Fruit fly (Drosophila melanogaster) whole organism, embryonic: ENCODE data around the gene Cpr64Ad.

Experiments
- ATbp ChIP-seq: fragments of 200-800 bp; sonication (Bioruptor generic); optimal IDR thresholded peaks from 2 replicates; lab custom pipeline; 2017; ENCODE audit warnings: missing biosample characterization, mild to moderate bottlenecking, missing genetic modification characterization, missing genetic modification reagents
- Atf-2 ChIP-seq: fragments of 200-800 bp; sonication (Bioruptor generic); optimal IDR thresholded peaks from 2 replicates; lab custom pipeline; 2016; ENCODE audit warnings: missing biosample characterization, missing genetic modification characterization
- Bdp1 ChIP-seq: fragments of 200-800 bp; sonication (Bioruptor generic); optimal IDR thresholded peaks from 3 replicates; lab custom pipeline; 2016; ENCODE audit warnings: missing biosample characterization, missing genetic modification characterization
- Blimp-1 ChIP-seq: fragments of 200-800 bp; sonication (Bioruptor generic); optimal IDR thresholded peaks from 3 replicates; lab custom pipeline; 2018; ENCODE audit warnings: missing biosample characterization, missing genetic modification characterization, mild to moderate bottlenecking, moderate library complexity, missing genetic modification reagents
- CG10267 ChIP-seq: fragments of 200-800 bp; sonication (Bioruptor generic); optimal IDR thresholded peaks from 2 replicates; lab custom pipeline; 2018; ENCODE audit warnings: missing biosample characterization, mild to moderate bottlenecking, missing genetic modification characterization, moderate library complexity
- CG10321 ChIP-seq: fragments of 200-800 bp; sonication (Bioruptor generic); IDR thresholded peaks from 2 replicates; pipeline ENCODE4 v1.3.6; 2022; ENCODE audit warnings: missing biosample characterization, missing genetic modification characterization
- CG10565 ChIP-seq: fragments of 200-800 bp; sonication (Bioruptor generic); optimal IDR thresholded peaks from 3 replicates; lab custom pipeline; 2016; ENCODE audit warnings: missing biosample characterization, mild to moderate bottlenecking, missing genetic modification characterization
- CG10979 ChIP-seq: fragments of 200-800 bp; sonication (Bioruptor generic); optimal IDR thresholded peaks from 2 replicates; lab custom pipeline; 2018; ENCODE audit warnings: missing biosample characterization, mild to moderate bottlenecking, missing genetic modification characterization, moderate library complexity
- CG12236 ChIP-seq: fragments of 200-800 bp; sonication (Bioruptor generic); optimal IDR thresholded peaks from 2 replicates; lab custom pipeline; 2016; ENCODE audit warnings: missing biosample characterization, missing genetic modification characterization
- CG14050 ChIP-seq: fragments of 200-800 bp; sonication (Bioruptor generic); IDR thresholded peaks from 3 replicates; pipeline ENCODE4 v1.3.6; 2022; ENCODE audit warnings: missing biosample characterization, missing genetic modification characterization
- CG17385 ChIP-seq: fragments of 200-800 bp; sonication (Bioruptor generic); optimal IDR thresholded peaks from 3 replicates; lab custom pipeline; 2018; ENCODE audit warnings: missing biosample characterization, mild to moderate bottlenecking, missing genetic modification characterization
- CG17568 ChIP-seq: fragments of 200-800 bp; sonication (Bioruptor generic); optimal IDR thresholded peaks from 2 replicates; lab custom pipeline; 2018; ENCODE audit warnings: missing biosample characterization, mild to moderate bottlenecking, missing genetic modification characterization, moderate library complexity
- CG1832 ChIP-seq: fragments of 200-800 bp; sonication (Bioruptor generic); optimal IDR thresholded peaks from 2 replicates; lab custom pipeline; 2017; ENCODE audit warnings: missing biosample characterization, mild to moderate bottlenecking, missing genetic modification characterization, inconsistent platforms
- CG18599 ChIP-seq: fragments of 200-800 bp; sonication (Bioruptor generic); optimal IDR thresholded peaks from 3 replicates; lab custom pipeline; 2017; ENCODE audit warnings: missing biosample characterization, missing genetic modification characterization, mild to moderate bottlenecking, moderate library complexity, missing genetic modification reagents
- CG6854 ChIP-seq: fragments of 200-800 bp; sonication (Bioruptor generic); optimal IDR thresholded peaks from 3 replicates; lab custom pipeline; 2017; ENCODE audit warnings: missing biosample characterization, mild to moderate bottlenecking, missing genetic modification characterization
- CG7839 ChIP-seq: fragments of 200-800 bp; sonication (Bioruptor generic); optimal IDR thresholded peaks from 3 replicates; lab custom pipeline; 2018; ENCODE audit warnings: missing biosample characterization, mild to moderate bottlenecking, missing genetic modification characterization, moderate library complexity
- CG7963 ChIP-seq: fragments of 200-800 bp; sonication (Bioruptor generic); IDR thresholded peaks from 3 replicates; pipeline ENCODE4 v1.3.6; 2022; ENCODE audit warnings: missing biosample characterization, missing genetic modification characterization; ENCODE audit not compliant: partially characterized antibody
- CG9932 ChIP-seq: fragments of 200-800 bp; sonication (Bioruptor generic); IDR thresholded peaks from 2 replicates; pipeline ENCODE4 v1.3.6; 2022; ENCODE audit warnings: missing biosample characterization, missing genetic modification characterization
- Dip3 ChIP-seq: fragments of 200-800 bp; sonication (Bioruptor generic); optimal IDR thresholded peaks from 3 replicates; lab custom pipeline; 2016; ENCODE audit warnings: missing biosample characterization, missing genetic modification characterization
- Dp ChIP-seq: fragments of 200-800 bp; sonication (Bioruptor generic); optimal IDR thresholded peaks from 2 replicates; lab custom pipeline; 2018; ENCODE audit warnings: missing biosample characterization, mild to moderate bottlenecking, missing genetic modification characterization, moderate library complexity
- Hmx ChIP-seq: fragments of 200-800 bp; sonication (Bioruptor generic); optimal IDR thresholded peaks from 2 replicates; lab custom pipeline; 2016; ENCODE audit warnings: missing biosample characterization, missing genetic modification characterization
- Hr3 ChIP-seq: fragments of 200-800 bp; sonication (Bioruptor generic); optimal IDR thresholded peaks from 3 replicates; lab custom pipeline; 2016; ENCODE audit warnings: missing biosample characterization, missing genetic modification characterization
- NfI ChIP-seq: fragments of 200-800 bp; sonication (Bioruptor generic); optimal IDR thresholded peaks from 3 replicates; lab custom pipeline; 2018; ENCODE audit warnings: missing biosample characterization, mild to moderate bottlenecking, missing genetic modification characterization, moderate library complexity
- PHDP ChIP-seq: fragments of 200-800 bp; sonication (Bioruptor generic); optimal IDR thresholded peaks from 3 replicates; lab custom pipeline; 2018; ENCODE audit warnings: missing biosample characterization, mild to moderate bottlenecking, missing genetic modification characterization, moderate library complexity
- Poxn ChIP-seq: fragments of 200-800 bp; sonication (Bioruptor generic); IDR thresholded peaks from 2 replicates; pipeline ENCODE4 v1.3.6; 2022; ENCODE audit warnings: missing biosample characterization, missing genetic modification characterization
- Tbp ChIP-seq: fragments of >200 bp; optimal IDR thresholded peaks from 2 replicates; lab custom pipeline; 2018; ENCODE audit warnings: missing biosample characterization, missing genetic modification characterization
- ato ChIP-seq: fragments of 200-800 bp; sonication (Bioruptor generic); IDR thresholded peaks from 2 replicates; pipeline ENCODE4 v1.3.6; 2022; ENCODE audit warnings: missing biosample characterization, missing genetic modification characterization; ENCODE audit not compliant: partially characterized antibody
- br ChIP-seq: fragments of >200 bp; optimal IDR thresholded peaks from 2 replicates; lab custom pipeline; 2017
- chn ChIP-seq: fragments of 200-800 bp; sonication (Bioruptor generic); optimal IDR thresholded peaks from 2 replicates; lab custom pipeline; 2016; ENCODE audit warnings: missing biosample characterization, missing genetic modification characterization
- dm ChIP-seq: fragments of 200-800 bp; sonication (Bioruptor generic); optimal IDR thresholded peaks from 3 replicates; lab custom pipeline; 2016; ENCODE audit warnings: missing biosample characterization, missing genetic modification characterization
- dpn ChIP-seq, 2 experiments: fragments of 200-800 bp; sonication (Bioruptor generic); optimal IDR thresholded peaks; 3 replicates each; lab custom pipeline; 2016; ENCODE audit warnings: missing biosample characterization in 2 of 2, missing genetic modification characterization in 2 of 2
- fd3F ChIP-seq: fragments of 200-800 bp; sonication (Bioruptor generic); optimal IDR thresholded peaks from 2 replicates; lab custom pipeline; 2018; ENCODE audit warnings: missing biosample characterization, mild to moderate bottlenecking, missing genetic modification characterization, moderate library complexity
- fu2 ChIP-seq: fragments of 200-800 bp; sonication (Bioruptor generic); optimal IDR thresholded peaks from 2 replicates; lab custom pipeline; 2016; ENCODE audit warnings: missing biosample characterization, missing genetic modification characterization
- gcm2 ChIP-seq: fragments of 200-800 bp; sonication (Bioruptor generic); optimal IDR thresholded peaks from 2 replicates; lab custom pipeline; 2016; ENCODE audit warnings: missing biosample characterization, missing genetic modification characterization
- gem ChIP-seq: fragments of 200-800 bp; sonication (Bioruptor generic); optimal IDR thresholded peaks from 2 replicates; lab custom pipeline; 2019; ENCODE audit warnings: missing biosample characterization, mild to moderate bottlenecking, missing genetic modification characterization, moderate library complexity
- hb ChIP-seq: fragments of 200-800 bp; sonication (Bioruptor generic); IDR thresholded peaks from 3 replicates; pipeline ENCODE4 v1.3.6; 2022; ENCODE audit warnings: missing biosample characterization, missing genetic modification characterization; ENCODE audit not compliant: partially characterized antibody
- ind ChIP-seq: fragments of 200-800 bp; sonication (Bioruptor generic); optimal IDR thresholded peaks from 3 replicates; lab custom pipeline; 2016; ENCODE audit warnings: missing biosample characterization, missing genetic modification characterization
- pb ChIP-seq: fragments of 200-800 bp; sonication (Bioruptor generic); optimal IDR thresholded peaks from 3 replicates; lab custom pipeline; 2016; ENCODE audit warnings: missing biosample characterization, missing genetic modification characterization
- prd ChIP-seq, 3 experiments: fragments of >200 bp in 2 of 3; fragments of 200-800 bp in 1 of 3; sonication (Bioruptor generic) in 1 of 3; optimal IDR thresholded peaks in 2 of 3; IDR thresholded peaks in 1 of 3; 2 replicates in 2 of 3; 3 replicates in 1 of 3; pipeline versions ENCODE4 v1.3.6 to Lab custom; 2017 to 2022; ENCODE audit warnings: missing biosample characterization in 1 of 3, missing genetic modification characterization in 1 of 3
- salm ChIP-seq: fragments of 200-800 bp; sonication (Bioruptor generic); optimal IDR thresholded peaks from 2 replicates; lab custom pipeline; 2018; ENCODE audit warnings: missing biosample characterization, mild to moderate bottlenecking, missing genetic modification characterization
- sd ChIP-seq: fragments of 200-800 bp; sonication (Bioruptor generic); optimal IDR thresholded peaks from 3 replicates; lab custom pipeline; 2018; ENCODE audit warnings: missing biosample characterization, mild to moderate bottlenecking, missing genetic modification characterization, moderate library complexity
- sens ChIP-seq: fragments of 200-800 bp; sonication (Bioruptor generic); peaks from one replicate; lab custom pipeline; 2016; ENCODE audit warnings: missing biosample characterization, missing genetic modification characterization
- sim ChIP-seq: fragments of 200-800 bp; sonication (Bioruptor generic); IDR thresholded peaks from 2 replicates; pipeline ENCODE4 v1.3.6; 2022; ENCODE audit warnings: missing biosample characterization, missing genetic modification characterization
- so ChIP-seq: fragments of 200-800 bp; sonication (Bioruptor generic); IDR thresholded peaks from 3 replicates; pipeline ENCODE4 v1.3.6; 2022; ENCODE audit warnings: missing biosample characterization, missing genetic modification characterization
- stwl ChIP-seq: fragments of 200-800 bp; sonication (Bioruptor generic); optimal IDR thresholded peaks from 3 replicates; lab custom pipeline; 2018; ENCODE audit warnings: missing biosample characterization, mild to moderate bottlenecking, missing genetic modification characterization, moderate library complexity
- tap ChIP-seq: fragments of 200-800 bp; optimal IDR thresholded peaks from 3 replicates; lab custom pipeline; 2019; ENCODE audit warnings: missing biosample characterization, mild to moderate bottlenecking, missing genetic modification characterization, moderate library complexity
- tll ChIP-seq, 2 experiments: fragments of 200-800 bp in 1 of 2; fragments of >200 bp in 1 of 2; sonication (Bioruptor generic) in 1 of 2; optimal IDR thresholded peaks; 2 replicates each; lab custom pipeline; 2017 to 2019; ENCODE audit warnings: missing biosample characterization in 2 of 2, missing genetic modification characterization in 2 of 2, mild to moderate bottlenecking in 1 of 2, moderate library complexity in 1 of 2
- z ChIP-seq: fragments of 200-800 bp; sonication (Bioruptor generic); IDR thresholded peaks from 3 replicates; pipeline ENCODE4 v1.3.6; 2022; ENCODE audit warnings: missing biosample characterization, missing genetic modification characterization

Cpr64Ad gene

dm6 chr3L:4193730-4194649 is 21.2 kb upstream of the Cpr64Ad start, which contains the start of gene CG43367 (continued):
- TF ChIP-seq salm (tag; lab: Kevin White, UChicago) (no peak), dpn (GFP tag; optimal IDR thresholded peaks at IDR 0.05; lab: Kevin White, UChicago) (peak in 1 of 2 experiments; percentile 40), NfI (GFP tag; lab: Kevin White, UChicago) (peak; percentile 16), PHDP (tag; lab: Kevin White, UChicago) (no peak), pb (GFP tag; lab: Kevin White, UChicago) (no peak), Hmx (no peak), Hr3 (GFP tag; lab: Kevin White, UChicago) (no peak), Tbp (GFP tag; lab: Kevin White, UChicago) (no peak), sd (tag; lab: Kevin White, UChicago) (peak; percentile 97), hb (GFP tag; lab: Robert Waterston, UW) (no peak), Atf-2 (no peak), CG17385 (GFP tag; lab: Kevin White, UChicago) (peak; percentile 99), CG14050 (GFP tag; lab: Robert Waterston, UW) (no peak), sens (GFP tag; lab: Kevin White, UChicago) (no peak), CG10267 (peak; percentile 96), ind (GFP tag; lab: Kevin White, UChicago) (no peak), fd3F (GFP tag; lab: Kevin White, UChicago) (no peak), sim (no peak), ato (no peak), Dp (GFP tag; lab: Kevin White, UChicago) (peak; percentile 97), stwl (tag; lab: Kevin White, UChicago) (peak; percentile 50), so (GFP tag; lab: Robert Waterston, UW) (0 out of 3 replicates have a peak, but pooled peaks have one; percentile 33), CG1832 (GFP tag; lab: Kevin White, UChicago) (no peak), CG17568 (GFP tag; lab: Kevin White, UChicago) (no peak), gem (tag; lab: Kevin White, UChicago) (no peak), CG10979 (tag; lab: Kevin White, UChicago) (no peak), prd (optimal IDR thresholded peaks at IDR 0.05; lab: Kevin White, UChicago) (no peak), prd (GFP tag; IDR thresholded peaks at IDR 0.05; lab: Robert Waterston, UW) (no peak), z (GFP tag; lab: Robert Waterston, UW) (no peak), CG7963 (GFP tag; lab: Robert Waterston, UW) (no peak), Poxn (no peak), CG18599 (GFP tag; lab: Kevin White, UChicago) (no peak), CG7839 (tag; lab: Kevin White, UChicago) (no peak), Bdp1 (no peak), fu2 (GFP tag; lab: Kevin White, UChicago) (peak; percentile 4), ATbp (GFP tag; lab: Kevin White, UChicago) (no peak), CG10321 (GFP tag; lab: Robert Waterston, UW) (no peak), gcm2 (GFP tag; lab: Kevin White, UChicago) (no peak), chn (GFP tag; lab: Kevin White, UChicago) (no peak), CG12236 (GFP tag; lab: Kevin White, UChicago) (no peak), dm (GFP tag; lab: Kevin White, UChicago) (no peak), br (lab: Kevin White, UChicago) (no peak), Blimp-1 (GFP tag; lab: Kevin White, UChicago) (no peak), CG10565 (GFP tag; lab: Kevin White, UChicago) (no peak), tap (no peak), CG9932 (GFP tag; lab: Robert Waterston, UW) (peak; percentile 38), tll (GFP tag; optimal IDR thresholded peaks at IDR 0.05; lab: Kevin White, UChicago) (peak in 1 of 2 experiments; percentile 34), CG6854 (GFP tag; lab: Kevin White, UChicago) (no peak), Dip3 (GFP tag; lab: Kevin White, UChicago) (no peak)
